Worm (Caenorhabditis elegans): ENCODE results near the gene F41G3.6.

- no peak for TF ChIP-seq lsy-2 (tag; optimal IDR thresholded peaks at IDR 0.05)
- TF ChIP-seq ztf-11 (tag; optimal IDR thresholded peaks at IDR 0.05): no peak
- TF ChIP-seq unc-39 (tag; optimal IDR thresholded peaks at IDR 0.05): no peak
- no peak for TF ChIP-seq pha-4 (tag; optimal IDR thresholded peaks at IDR 0.05)
- TF ChIP-seq mab-5 (tag; optimal IDR thresholded peaks at IDR 0.05): no peak
- TF ChIP-seq sptf-1 (tag; optimal IDR thresholded peaks at IDR 0.05): no peak
- TF ChIP-seq ces-1 (GFP tag; optimal IDR thresholded peaks at IDR 0.05): no peak
- TF ChIP-seq unc-62 (GFP tag; optimal IDR thresholded peaks at IDR 0.05): no peak
- TF ChIP-seq zip-8 (tag; optimal IDR thresholded peaks at IDR 0.05): no peak
- no peak for TF ChIP-seq nhr-237 (tag; optimal IDR thresholded peaks at IDR 0.05)
- no peak for TF ChIP-seq ceh-39 (tag; optimal IDR thresholded peaks at IDR 0.05)
Observed at ce11 chrII:6781231-6781630, 38.5 kb downstream of the F41G3.6 start.

Data from whole organism, mixed stage, embryonic.